Fruit fly (Drosophila melanogaster): ENCODE measurements around the gene trh.

- no peak for TF ChIP-seq hb (GFP tag; IDR thresholded peaks at IDR 0.05; ENCODE audit: partially characterized antibody)
- TF ChIP-seq CG6791 (GFP tag; IDR thresholded peaks at IDR 0.05; ENCODE audit: partially characterized antibody), result no peak
- TF ChIP-seq Rfx (GFP tag; IDR thresholded peaks at IDR 0.05), result no peak
- TF ChIP-seq CG15479 (GFP tag; optimal IDR thresholded peaks at IDR 0.05), result no peak
- no peak for TF ChIP-seq CG11456 (GFP tag; IDR thresholded peaks at IDR 0.05)
- TF ChIP-seq CG34422 (GFP tag; IDR thresholded peaks at IDR 0.05), result no peak
- TF ChIP-seq H2.0 (GFP tag; IDR thresholded peaks at IDR 0.05), result no peak
- TF ChIP-seq Gug (GFP tag; IDR thresholded peaks at IDR 0.05), result no peak
- TF ChIP-seq slou (GFP tag; optimal IDR thresholded peaks at IDR 0.05), result no peak
- no peak for TF ChIP-seq Dad (GFP tag; optimal IDR thresholded peaks at IDR 0.05)
- no peak for TF ChIP-seq Gsc (GFP tag; IDR thresholded peaks at IDR 0.05)
- no peak for TF ChIP-seq CG12155 (GFP tag; optimal IDR thresholded peaks at IDR 0.05)
Observed at dm6 chr3L:433806-434205, 41.4 kb upstream of the trh start, which contains the start of gene CG13891.
